Worm (Caenorhabditis elegans): ENCODE data around the gene inf-1.

- TF ChIP-seq nhr-28 (tag; optimal IDR thresholded peaks at IDR 0.05) (no peak), tbx-8 (GFP tag; optimal IDR thresholded peaks at IDR 0.05) (no peak), ces-1 (GFP tag; optimal IDR thresholded peaks at IDR 0.05) (no peak), pha-4 (tag; optimal IDR thresholded peaks at IDR 0.05) (no peak)
Observed at ce11 chrIII:6888497-6888896, 41.4 kb upstream of the inf-1 start.
